Worm (Caenorhabditis elegans) whole organism, L4 larva: ENCODE results near the gene jnk-1.

Experiments
- D1046.2 ChIP-seq: fragments of 200-800 bp; sonication (Bioruptor generic); IDR thresholded peaks from 2 replicates; pipeline ENCODE4 v1.3.6; 2022; ENCODE audit warnings: missing genetic modification characterization, missing compliant biosample characterization
- F10B5.3 ChIP-seq: sonication (generic microtip); optimal IDR thresholded peaks from 2 replicates; lab custom pipeline; 2016; ENCODE audit warnings: mild to moderate bottlenecking, missing genetic modification characterization, missing compliant biosample characterization
- F26F4.8 ChIP-seq: fragments of 200-800 bp; sonication (Bioruptor generic); conservative IDR thresholded peaks from 2 replicates; pipeline ENCODE4 v1.3.6; 2022; ENCODE audit warnings: missing genetic modification characterization, missing compliant biosample characterization
- R02D3.7 ChIP-seq: fragments of 150-350 bp; sonication (generic microtip); optimal IDR thresholded peaks from 3 replicates; lab custom pipeline; 2014; ENCODE audit warnings: missing biosample characterization, missing genetic modification characterization
- ceh-20 ChIP-seq: fragments of 200-800 bp; sonication (Bioruptor generic); IDR thresholded peaks from 2 replicates; pipeline ENCODE4 v1.3.6; 2022; ENCODE audit warnings: missing genetic modification reagents, missing genetic modification characterization, missing compliant biosample characterization
- ceh-28 ChIP-seq: fragments of 150-350 bp; optimal IDR thresholded peaks from 2 replicates; lab custom pipeline; 2014; ENCODE audit warnings: missing biosample characterization, missing genetic modification reagents, missing genetic modification characterization
- ces-1 ChIP-seq: fragments of 150-350 bp; sonication (generic microtip); optimal IDR thresholded peaks from 4 replicates; lab custom pipeline; 2014; ENCODE audit warnings: missing biosample characterization, missing genetic modification reagents, missing genetic modification characterization
- ctbp-1 ChIP-seq: fragments of 200-800 bp; sonication (Bioruptor generic); IDR thresholded peaks from 2 replicates; pipeline ENCODE4 v1.3.6; 2022; ENCODE audit warnings: missing genetic modification reagents, missing genetic modification characterization, missing compliant biosample characterization
- daf-8 ChIP-seq: fragments of 200-800 bp; sonication (Bioruptor generic); IDR thresholded peaks from 2 replicates; pipeline ENCODE4 v1.3.6; 2022; ENCODE audit warnings: missing genetic modification characterization, missing compliant biosample characterization
- dpl-1 ChIP-seq: fragments of 150-350 bp; optimal IDR thresholded peaks from 2 replicates; lab custom pipeline; 2014; ENCODE audit warnings: missing biosample characterization, missing genetic modification reagents, missing genetic modification characterization
- fkh-10 ChIP-seq: fragments of 150-350 bp; optimal IDR thresholded peaks from 2 replicates; lab custom pipeline; 2014; ENCODE audit warnings: missing biosample characterization, missing genetic modification reagents, missing genetic modification characterization
- hlh-30 ChIP-seq: sonication (generic microtip); optimal IDR thresholded peaks from 2 replicates; lab custom pipeline; 2017; ENCODE audit warnings: antibody characterized with exemption, mild to moderate bottlenecking, missing genetic modification characterization, missing compliant biosample characterization; ENCODE audit not compliant: insufficient read depth
- hmg-1.1 ChIP-seq: fragments of 200-800 bp; sonication (Bioruptor generic); IDR thresholded peaks from 2 replicates; pipeline ENCODE4 v1.3.6; 2022; ENCODE audit warnings: missing genetic modification reagents, missing genetic modification characterization, missing compliant biosample characterization
- lim-7 ChIP-seq: fragments of 200-800 bp; sonication (Bioruptor generic); IDR thresholded peaks from 2 replicates; pipeline ENCODE4 v1.3.6; 2022; ENCODE audit warnings: missing genetic modification characterization, missing compliant biosample characterization
- lin-29 ChIP-seq: fragments of 200-800 bp; sonication (Bioruptor generic); IDR thresholded peaks from 2 replicates; pipeline ENCODE4 v1.3.6; 2022; ENCODE audit warnings: missing genetic modification reagents, missing genetic modification characterization, missing compliant biosample characterization
- lir-3 ChIP-seq: sonication (generic microtip); optimal IDR thresholded peaks from 2 replicates; lab custom pipeline; 2016; ENCODE audit warnings: mild to moderate bottlenecking, missing genetic modification characterization, missing compliant biosample characterization
- lsy-2 ChIP-seq, 2 experiments: fragments of 150-350 bp in 1 of 2; sonication (generic microtip) in 1 of 2; optimal IDR thresholded peaks; 2 replicates each; lab custom pipeline; 2014 to 2017; ENCODE audit warnings: missing biosample characterization in 2 of 2, missing genetic modification characterization in 2 of 2
- madf-5 ChIP-seq, 2 experiments: fragments of 200-800 bp; sonication (Bioruptor generic); IDR thresholded peaks; 2 replicates each; pipeline ENCODE4 v1.3.6; 2022; ENCODE audit warnings: missing compliant biosample characterization in 2 of 2, missing genetic modification characterization in 2 of 2
- mep-1 ChIP-seq: fragments of 150-350 bp; sonication (generic microtip); optimal IDR thresholded peaks from 3 replicates; lab custom pipeline; 2014; ENCODE audit warnings: missing biosample characterization, missing genetic modification characterization
- mes-2 ChIP-seq: sonication (generic microtip); optimal IDR thresholded peaks from 2 replicates; lab custom pipeline; 2016; ENCODE audit warnings: missing genotype, mild to moderate bottlenecking, missing genetic modification characterization, missing compliant biosample characterization; ENCODE audit not compliant: poor library complexity, severe bottlenecking
- mxl-2 ChIP-seq: fragments of 200-800 bp; sonication (Bioruptor generic); conservative IDR thresholded peaks from 2 replicates; pipeline ENCODE4 v1.3.6; 2022; ENCODE audit warnings: missing genetic modification reagents, missing genetic modification characterization, missing compliant biosample characterization
- mxl-3 ChIP-seq: fragments of 200-800 bp; sonication (Bioruptor generic); optimal IDR thresholded peaks from 2 replicates; lab custom pipeline; 2018; ENCODE audit warnings: mild to moderate bottlenecking, missing genetic modification characterization, missing compliant biosample characterization
- nhr-10 ChIP-seq: fragments of 150-350 bp; optimal IDR thresholded peaks from 2 replicates; lab custom pipeline; 2014; ENCODE audit warnings: missing biosample characterization, missing genetic modification characterization
- nhr-102 ChIP-seq: sonication (generic microtip); optimal IDR thresholded peaks from 2 replicates; lab custom pipeline; 2016; ENCODE audit warnings: mild to moderate bottlenecking, missing genetic modification characterization, moderate library complexity, missing compliant biosample characterization
- nhr-11 ChIP-seq: fragments of 150-350 bp; optimal IDR thresholded peaks from 2 replicates; lab custom pipeline; 2014; ENCODE audit warnings: missing biosample characterization, missing genetic modification characterization
- nhr-237 ChIP-seq: sonication (generic microtip); optimal IDR thresholded peaks from 2 replicates; lab custom pipeline; 2017; ENCODE audit warnings: missing biosample characterization, missing genetic modification characterization
- nhr-41 ChIP-seq: fragments of 200-800 bp; sonication (Bioruptor generic); IDR thresholded peaks from 2 replicates; pipeline ENCODE4 v1.3.6; 2022; ENCODE audit warnings: missing genetic modification reagents, missing genetic modification characterization, missing compliant biosample characterization
- nhr-6 ChIP-seq: fragments of 150-350 bp; optimal IDR thresholded peaks from 2 replicates; lab custom pipeline; 2014; ENCODE audit warnings: missing biosample characterization, missing genetic modification characterization
- rbr-2 ChIP-seq: sonication (generic microtip); optimal IDR thresholded peaks from 2 replicates; lab custom pipeline; 2016; ENCODE audit warnings: missing genotype, missing genetic modification characterization, missing compliant biosample characterization
- skn-1 ChIP-seq: fragments of 150-350 bp; optimal IDR thresholded peaks from 2 replicates; lab custom pipeline; 2014; ENCODE audit warnings: missing biosample characterization, missing genetic modification characterization
- spr-1 ChIP-seq: sonication (generic microtip); optimal IDR thresholded peaks from 2 replicates; lab custom pipeline; 2016; ENCODE audit warnings: mild to moderate bottlenecking, missing genetic modification characterization, missing compliant biosample characterization
- tag-97 ChIP-seq: fragments of 200-800 bp; sonication (Bioruptor generic); IDR thresholded peaks from 2 replicates; pipeline ENCODE4 v1.3.6; 2022; ENCODE audit warnings: missing genetic modification characterization, missing compliant biosample characterization
- unc-39 ChIP-seq: sonication (generic microtip); optimal IDR thresholded peaks from 2 replicates; lab custom pipeline; 2017; ENCODE audit warnings: missing biosample characterization, missing genetic modification characterization
- unc-62 ChIP-seq, 3 experiments: fragments of 150-350 bp in 1 of 3; sonication (generic microtip); optimal IDR thresholded peaks in 2 of 3; peaks in 1 of 3; 1 replicate in 1 of 3; 2 replicates in 2 of 3; lab custom pipeline; 2014 to 2017; ENCODE audit warnings: missing biosample characterization in 3 of 3, missing genetic modification characterization in 3 of 3, missing genetic modification reagents in 3 of 3, missing genotype in 1 of 3
- zip-11 ChIP-seq: fragments of 200-800 bp; sonication (Bioruptor generic); IDR thresholded peaks from 2 replicates; pipeline ENCODE4 v1.3.6; 2022; ENCODE audit warnings: missing genetic modification characterization, missing compliant biosample characterization
- ztf-7 ChIP-seq: fragments of 150-350 bp; optimal IDR thresholded peaks from 2 replicates; lab custom pipeline; 2014; ENCODE audit warnings: missing biosample characterization, missing genetic modification characterization

The jnk-1 gene

DNA sequence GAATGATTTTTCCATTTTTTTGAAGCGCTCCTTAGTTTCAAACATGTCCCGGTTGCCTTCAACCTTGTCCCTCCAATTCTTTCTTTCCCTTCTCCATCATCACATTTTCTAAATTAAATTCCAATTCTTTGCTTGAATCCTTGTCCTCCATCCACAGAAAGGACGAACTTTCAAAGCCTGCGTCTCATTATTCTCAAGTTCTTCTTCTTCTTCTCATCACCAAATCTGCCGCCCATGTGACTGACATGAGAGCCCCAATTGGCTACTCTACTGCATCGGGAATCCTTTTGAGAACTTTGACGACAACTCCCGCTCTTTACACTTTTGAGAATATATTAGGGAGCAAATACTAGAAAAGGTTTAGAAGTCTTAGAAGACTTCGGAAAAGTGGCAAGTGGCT is 773 bp upstream of the jnk-1 start (continued):
- peak; percentile 78 for TF ChIP-seq ces-1 (GFP tag; lab: Kevin White, UChicago)
- TF ChIP-seq unc-39 (tag; lab: Kevin White, UChicago), result no peak
- TF ChIP-seq, all 104 proteins: peak for 9

DNA sequence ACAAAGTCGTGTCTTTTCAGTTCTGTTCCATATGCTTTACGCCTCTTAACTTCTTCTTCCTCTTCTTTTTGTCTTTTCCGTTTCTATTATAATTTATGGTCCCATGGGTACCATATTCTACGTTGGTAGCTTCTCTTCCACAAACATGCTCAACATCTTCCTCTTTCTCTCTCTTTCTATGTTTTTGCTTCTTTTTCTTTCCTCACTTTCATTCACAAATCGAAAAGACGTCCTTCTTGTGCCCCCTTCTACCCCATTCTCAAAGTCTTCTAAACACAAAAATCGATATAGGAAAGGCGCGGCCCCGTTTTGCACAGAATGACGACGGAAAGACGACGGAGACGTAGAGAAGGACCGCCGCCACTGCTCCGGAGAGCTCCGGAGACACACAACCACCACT is 1.3 kb downstream of the jnk-1 start:
- TF ChIP-seq mxl-2 (GFP tag; lab: Robert Waterston, UW), result no peak
- no peak for TF ChIP-seq nhr-41 (GFP tag; lab: Robert Waterston, UW)
- TF ChIP-seq spr-1 (tag; lab: Kevin White, UChicago), result no peak
- peak; percentile 64; the same call in 1 of the 2 replicates for TF ChIP-seq ceh-20 (GFP tag; lab: Robert Waterston, UW)
- TF ChIP-seq zip-11 (GFP tag; lab: Robert Waterston, UW), result no peak
- no peak for TF ChIP-seq F26F4.8 (GFP tag; lab: Robert Waterston, UW)
- no peak for TF ChIP-seq lin-29 (GFP tag; lab: Robert Waterston, UW)
- TF ChIP-seq fkh-10 (GFP tag; lab: Kevin White, UChicago), result no peak
- TF ChIP-seq mxl-3, result no peak
- TF ChIP-seq R02D3.7, result no peak
- TF ChIP-seq nhr-6 (tag; lab: Kevin White, UChicago), result no peak
- TF ChIP-seq ceh-28, result peak; percentile 54
- TF ChIP-seq hlh-30 (tag; lab: Kevin White, UChicago), result peak; percentile 43
- TF ChIP-seq nhr-10 (tag; lab: Kevin White, UChicago), result no peak
- no peak for TF ChIP-seq F10B5.3 (tag; lab: Kevin White, UChicago)
- TF ChIP-seq skn-1, result no peak
- peak; percentile 54; the same call in 1 of the 2 replicates for TF ChIP-seq hmg-1.1 (GFP tag; lab: Robert Waterston, UW)
- no peak for TF ChIP-seq nhr-11
- peak; percentile 43 for TF ChIP-seq rbr-2 (tag; lab: Kevin White, UChicago)
- no peak for TF ChIP-seq daf-8 (GFP tag; lab: Robert Waterston, UW)
- no peak for TF ChIP-seq dpl-1
- no peak for TF ChIP-seq lim-7 (GFP tag; lab: Robert Waterston, UW)
- TF ChIP-seq madf-5 (GFP tag; IDR thresholded peaks at IDR 0.05; lab: Robert Waterston, UW), result no peak
- TF ChIP-seq ctbp-1 (GFP tag; lab: Robert Waterston, UW), result 0 out of 2 replicates have a peak, but pooled peaks have one; percentile 7
- TF ChIP-seq D1046.2 (GFP tag; lab: Robert Waterston, UW), result no peak
- TF ChIP-seq unc-62 (GFP tag; optimal IDR thresholded peaks at IDR 0.05 in 1 of 2; lab: Kevin White, UChicago), result peak in 1 of 2 experiments; percentile 98
- no peak for TF ChIP-seq unc-62 (tag; optimal IDR thresholded peaks at IDR 0.05; lab: Kevin White, UChicago)
- TF ChIP-seq mep-1 (tag; lab: Kevin White, UChicago), result peak; percentile 38
- TF ChIP-seq lsy-2 (tag; optimal IDR thresholded peaks at IDR 0.05; lab: Kevin White, UChicago), result peak; percentile 8 to 57
- no peak for TF ChIP-seq nhr-237

DNA sequence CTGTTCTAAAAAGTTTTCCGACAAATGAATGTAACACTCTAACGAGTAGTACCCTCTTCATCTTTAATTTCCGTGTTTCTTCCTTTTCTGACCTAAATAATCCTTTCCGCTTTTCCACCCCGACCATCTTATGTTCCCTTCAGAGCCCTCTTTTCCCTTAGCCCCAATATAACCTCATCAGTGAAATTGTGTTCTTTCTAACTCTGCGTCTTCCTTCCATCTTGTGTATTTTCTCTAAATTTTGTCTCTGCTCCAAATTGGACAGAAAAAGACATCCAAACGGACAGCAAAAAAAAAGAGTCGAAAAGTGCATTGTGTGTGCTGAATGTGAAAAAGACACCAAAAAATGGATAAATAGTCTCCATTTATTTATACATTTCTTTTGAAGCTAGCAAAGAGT is 2.0 kb downstream of the jnk-1 start:
- TF ChIP-seq ztf-7 (tag; lab: Kevin White, UChicago) (no peak), ctbp-1 (GFP tag; lab: Robert Waterston, UW) (0 out of 2 replicates have a peak, but pooled peaks have one; percentile 29), madf-5 (GFP tag; IDR thresholded peaks at IDR 0.05; lab: Robert Waterston, UW) (no peak), tag-97 (no peak), lsy-2 (tag; optimal IDR thresholded peaks at IDR 0.05; lab: Kevin White, UChicago) (peak in 1 of 2 experiments; percentile 9), unc-62 (GFP tag; optimal IDR thresholded peaks at IDR 0.05 in 1 of 2; lab: Kevin White, UChicago) (no peak), unc-62 (tag; optimal IDR thresholded peaks at IDR 0.05; lab: Kevin White, UChicago) (no peak)
- TF ChIP-seq, all 104 proteins: peak for 2

DNA sequence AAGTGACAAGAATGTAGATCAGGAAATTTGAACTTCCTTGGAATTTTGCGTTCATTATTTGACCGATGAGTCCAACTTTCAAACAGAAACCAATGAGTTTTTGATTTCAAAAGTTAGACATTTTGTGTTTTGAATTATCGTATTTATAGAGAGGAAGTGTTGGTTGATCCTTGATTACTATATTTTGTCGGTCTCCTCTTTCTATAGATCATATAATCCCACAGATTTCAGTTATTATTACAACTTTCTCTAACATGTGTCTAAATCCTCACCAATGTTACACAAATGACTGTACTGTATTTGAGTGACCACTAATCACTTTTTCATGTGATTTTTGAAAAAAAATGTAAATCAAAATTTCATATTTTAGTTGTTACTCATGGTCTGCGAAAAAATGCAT is 7.1 kb downstream of the jnk-1 start, which contains the start of gene B0478.3:
Gene B0478.3, minus strand, starts transcription at position 101 of the 400 bp plus-strand sequence.
- TF ChIP-seq mes-2 (tag; lab: Kevin White, UChicago), result no peak
- TF ChIP-seq lir-3, result no peak
- no peak for TF ChIP-seq nhr-102
- no peak for TF ChIP-seq unc-62 (GFP tag; optimal IDR thresholded peaks at IDR 0.05 in 1 of 2; lab: Kevin White, UChicago)
- no peak for TF ChIP-seq unc-62 (tag; optimal IDR thresholded peaks at IDR 0.05; lab: Kevin White, UChicago)
- TF ChIP-seq, all 104 proteins: peak for 0
